Fruit fly (Drosophila melanogaster) whole organism, embryonic: ENCODE data around the gene CG2875.

ENCODE experiments used
- Bdp1 ChIP-seq: fragments of 200-800 bp; sonication (Bioruptor generic); optimal IDR thresholded peaks from 3 replicates; lab custom pipeline; 2016; ENCODE audit warnings: missing biosample characterization, missing genetic modification characterization
- Bgb ChIP-seq: fragments of 200-800 bp; sonication (Bioruptor generic); IDR thresholded peaks from 2 replicates; pipeline ENCODE4 v1.3.6; 2022; ENCODE audit warnings: missing biosample characterization, missing genetic modification characterization; ENCODE audit not compliant: partially characterized antibody
- CG10366 ChIP-seq: fragments of 200-800 bp; sonication (Bioruptor generic); IDR thresholded peaks from 2 replicates; pipeline ENCODE4 v1.3.6; 2022; ENCODE audit warnings: missing biosample characterization, missing genetic modification characterization
- CG12219 ChIP-seq: fragments of 200-800 bp; sonication (Bioruptor generic); optimal IDR thresholded peaks from 3 replicates; lab custom pipeline; 2018; ENCODE audit warnings: missing biosample characterization, mild to moderate bottlenecking, missing genetic modification characterization
- CG12299 ChIP-seq: fragments of 200-800 bp; sonication (Bioruptor generic); optimal IDR thresholded peaks from 2 replicates; lab custom pipeline; 2018; ENCODE audit warnings: missing biosample characterization, mild to moderate bottlenecking, missing genetic modification characterization
- CG13624 ChIP-seq: fragments of 200-800 bp; sonication (Bioruptor generic); optimal IDR thresholded peaks from 2 replicates; lab custom pipeline; 2016; ENCODE audit warnings: missing biosample characterization, missing genetic modification characterization
- CG1529 ChIP-seq: fragments of 200-800 bp; sonication (Bioruptor generic); optimal IDR thresholded peaks from 3 replicates; lab custom pipeline; 2018; ENCODE audit warnings: missing biosample characterization, missing genetic modification characterization
- CG15601 ChIP-seq: fragments of 200-800 bp; sonication (Bioruptor generic); optimal IDR thresholded peaks from 3 replicates; lab custom pipeline; 2019; ENCODE audit warnings: missing biosample characterization, mild to moderate bottlenecking, missing genetic modification characterization, moderate library complexity
- CG17385 ChIP-seq: fragments of 200-800 bp; sonication (Bioruptor generic); optimal IDR thresholded peaks from 3 replicates; lab custom pipeline; 2018; ENCODE audit warnings: missing biosample characterization, mild to moderate bottlenecking, missing genetic modification characterization
- CG18599 ChIP-seq: fragments of 200-800 bp; sonication (Bioruptor generic); optimal IDR thresholded peaks from 3 replicates; lab custom pipeline; 2017; ENCODE audit warnings: missing biosample characterization, missing genetic modification characterization, mild to moderate bottlenecking, moderate library complexity, missing genetic modification reagents
- CG2120 ChIP-seq: fragments of 200-800 bp; sonication (Bioruptor generic); optimal IDR thresholded peaks from 3 replicates; lab custom pipeline; 2016; ENCODE audit warnings: missing biosample characterization, missing genetic modification characterization
- CG2129 ChIP-seq: fragments of 200-800 bp; sonication (Bioruptor generic); IDR thresholded peaks from 2 replicates; pipeline ENCODE4 v1.3.6; 2022; ENCODE audit warnings: missing biosample characterization, missing genetic modification characterization; ENCODE audit not compliant: partially characterized antibody
- CG2678 ChIP-seq: fragments of 200-800 bp; sonication (Bioruptor generic); optimal IDR thresholded peaks from 3 replicates; lab custom pipeline; 2019; ENCODE audit warnings: missing biosample characterization, mild to moderate bottlenecking, missing genetic modification characterization, moderate library complexity
- CG30403 ChIP-seq: fragments of 200-800 bp; sonication (Bioruptor generic); optimal IDR thresholded peaks from 3 replicates; lab custom pipeline; 2016; ENCODE audit warnings: missing biosample characterization, missing genetic modification characterization
- CG31224 ChIP-seq: fragments of 200-800 bp; sonication (Bioruptor generic); IDR thresholded peaks from 2 replicates; pipeline ENCODE4 v1.3.6; 2022; ENCODE audit warnings: missing biosample characterization, missing genetic modification characterization
- CG31441 ChIP-seq: fragments of 200-800 bp; sonication (Bioruptor generic); IDR thresholded peaks from 2 replicates; pipeline ENCODE4 v1.3.6; 2022; ENCODE audit warnings: missing biosample characterization, missing genetic modification characterization
- CG32767 ChIP-seq: fragments of 200-800 bp; sonication (Bioruptor generic); IDR thresholded peaks from 2 replicates; pipeline ENCODE4 v1.3.6; 2022; ENCODE audit warnings: missing biosample characterization, missing genetic modification characterization
- CG3847 ChIP-seq: fragments of 200-800 bp; sonication (Bioruptor generic); IDR thresholded peaks from 2 replicates; pipeline ENCODE4 v1.3.6; 2022; ENCODE audit warnings: missing biosample characterization, missing genetic modification characterization
- CG4424 ChIP-seq: fragments of 200-800 bp; sonication (Bioruptor generic); optimal IDR thresholded peaks from 3 replicates; lab custom pipeline; 2016; ENCODE audit warnings: missing biosample characterization, missing genetic modification characterization
- CG4730 ChIP-seq: fragments of 200-800 bp; sonication (Bioruptor generic); IDR thresholded peaks from 2 replicates; pipeline ENCODE4 v1.3.6; 2022; ENCODE audit warnings: missing biosample characterization, missing genetic modification characterization
- CG7839 ChIP-seq: fragments of 200-800 bp; sonication (Bioruptor generic); optimal IDR thresholded peaks from 3 replicates; lab custom pipeline; 2018; ENCODE audit warnings: missing biosample characterization, mild to moderate bottlenecking, missing genetic modification characterization, moderate library complexity
- Dek ChIP-seq: fragments of 200-800 bp; sonication (Bioruptor generic); optimal IDR thresholded peaks from 3 replicates; lab custom pipeline; 2019; ENCODE audit warnings: missing biosample characterization, mild to moderate bottlenecking, missing genetic modification characterization, moderate library complexity
- Dref ChIP-seq: fragments of 200-800 bp; sonication (Bioruptor generic); IDR thresholded peaks from 2 replicates; pipeline ENCODE4 v1.3.6; 2022; ENCODE audit warnings: missing biosample characterization, missing genetic modification characterization
- Fer3 ChIP-seq: fragments of 200-800 bp; sonication (Bioruptor generic); optimal IDR thresholded peaks from 2 replicates; lab custom pipeline; 2018; ENCODE audit warnings: missing biosample characterization, mild to moderate bottlenecking, missing genetic modification characterization, moderate library complexity
- Gug ChIP-seq: fragments of 200-800 bp; sonication (Bioruptor generic); IDR thresholded peaks from 4 replicates; pipeline ENCODE4 v1.3.6; 2022; ENCODE audit warnings: missing biosample characterization, missing genetic modification characterization
- H2.0 ChIP-seq: fragments of 200-800 bp; sonication (Bioruptor generic); IDR thresholded peaks from 2 replicates; pipeline ENCODE4 v1.3.6; 2022; ENCODE audit warnings: missing biosample characterization, missing genetic modification characterization
- Mrtf ChIP-seq: fragments of 200-800 bp; sonication (Bioruptor generic); IDR thresholded peaks from 3 replicates; pipeline ENCODE4 v1.3.6; 2022; ENCODE audit warnings: missing biosample characterization, missing genetic modification characterization
- Oaz ChIP-seq: fragments of 200-800 bp; sonication (Bioruptor generic); IDR thresholded peaks from 2 replicates; pipeline ENCODE4 v1.3.6; 2022; ENCODE audit warnings: missing biosample characterization, missing genetic modification characterization
- Taf1 ChIP-seq: fragments of 200-800 bp; sonication (Bioruptor generic); IDR thresholded peaks from 2 replicates; pipeline ENCODE4 v1.3.6; 2022; ENCODE audit warnings: missing biosample characterization, missing genetic modification characterization
- YL-1 ChIP-seq: fragments of 200-800 bp; sonication (Bioruptor generic); optimal IDR thresholded peaks from 3 replicates; lab custom pipeline; 2017; ENCODE audit warnings: missing biosample characterization, mild to moderate bottlenecking, missing genetic modification characterization
- ap ChIP-seq: fragments of 200-800 bp; sonication (Bioruptor generic); IDR thresholded peaks from 2 replicates; pipeline ENCODE4 v1.3.6; 2022; ENCODE audit warnings: missing biosample characterization, missing genetic modification characterization
- ems ChIP-seq: fragments of 200-800 bp; sonication (Bioruptor generic); optimal IDR thresholded peaks from 3 replicates; lab custom pipeline; 2016; ENCODE audit warnings: missing biosample characterization, missing genetic modification characterization
- fd96Cb ChIP-seq: fragments of 200-800 bp; sonication (Bioruptor generic); optimal IDR thresholded peaks from 2 replicates; lab custom pipeline; 2018; ENCODE audit warnings: missing biosample characterization, mild to moderate bottlenecking, missing genetic modification characterization, moderate library complexity
- fru ChIP-seq: fragments of >200 bp; optimal IDR thresholded peaks from 2 replicates; lab custom pipeline; 2017
- ftz-f1 ChIP-seq: fragments of 200-800 bp; sonication (Bioruptor generic); optimal IDR thresholded peaks from 2 replicates; lab custom pipeline; 2016; ENCODE audit warnings: missing biosample characterization, missing genetic modification characterization
- gcm2 ChIP-seq: fragments of 200-800 bp; sonication (Bioruptor generic); optimal IDR thresholded peaks from 2 replicates; lab custom pipeline; 2016; ENCODE audit warnings: missing biosample characterization, missing genetic modification characterization
- gro ChIP-seq: fragments of 200-800 bp; sonication (Bioruptor generic); optimal IDR thresholded peaks from 2 replicates; lab custom pipeline; 2016; ENCODE audit warnings: missing biosample characterization, missing genetic modification characterization
- inv ChIP-seq: fragments of 200-800 bp; sonication (Bioruptor generic); IDR thresholded peaks from 2 replicates; pipeline ENCODE4 v1.3.6; 2022; ENCODE audit warnings: missing biosample characterization, missing genetic modification characterization; ENCODE audit not compliant: partially characterized antibody
- lmd ChIP-seq: fragments of 200-800 bp; sonication (Bioruptor generic); IDR thresholded peaks from 2 replicates; pipeline ENCODE4 v1.3.6; 2022; ENCODE audit warnings: missing biosample characterization, missing genetic modification characterization
- maf-S ChIP-seq: fragments of 200-800 bp; sonication (Bioruptor generic); optimal IDR thresholded peaks from 2 replicates; lab custom pipeline; 2016; ENCODE audit warnings: missing biosample characterization, missing genetic modification characterization
- mam ChIP-seq: fragments of 200-800 bp; sonication (Bioruptor generic); optimal IDR thresholded peaks from 3 replicates; lab custom pipeline; 2016; ENCODE audit warnings: missing biosample characterization, missing genetic modification characterization
- prd ChIP-seq, 3 experiments: fragments of >200 bp in 2 of 3; fragments of 200-800 bp in 1 of 3; sonication (Bioruptor generic) in 1 of 3; optimal IDR thresholded peaks in 2 of 3; IDR thresholded peaks in 1 of 3; 2 replicates in 2 of 3; 3 replicates in 1 of 3; pipeline versions ENCODE4 v1.3.6 to Lab custom; 2017 to 2022; ENCODE audit warnings: missing biosample characterization in 1 of 3, missing genetic modification characterization in 1 of 3
- row ChIP-seq: fragments of 200-800 bp; sonication (Bioruptor generic); IDR thresholded peaks from 3 replicates; pipeline ENCODE4 v1.3.6; 2022; ENCODE audit warnings: missing biosample characterization, missing genetic modification characterization
- sc ChIP-seq, 3 experiments: fragments of >200 bp in 2 of 3; fragments of 200-800 bp in 1 of 3; sonication (Bioruptor generic) in 1 of 3; optimal IDR thresholded peaks; 2 replicates in 2 of 3; 3 replicates in 1 of 3; lab custom pipeline; 2017; ENCODE audit warnings: mild to moderate bottlenecking in 1 of 3, missing biosample characterization in 1 of 3, missing genetic modification characterization in 1 of 3, missing genetic modification reagents in 1 of 3
- sens ChIP-seq: fragments of 200-800 bp; sonication (Bioruptor generic); peaks from one replicate; lab custom pipeline; 2016; ENCODE audit warnings: missing biosample characterization, missing genetic modification characterization
- sisA ChIP-seq: fragments of 200-800 bp; sonication (Bioruptor generic); IDR thresholded peaks from 2 replicates; pipeline ENCODE4 v1.3.6; 2022; ENCODE audit warnings: missing biosample characterization, missing genetic modification characterization
- tio ChIP-seq: fragments of 200-800 bp; sonication (Bioruptor generic); optimal IDR thresholded peaks from 2 replicates; lab custom pipeline; 2017; ENCODE audit warnings: missing biosample characterization, missing genetic modification characterization, inconsistent platforms
- vvl ChIP-seq: fragments of 200-800 bp; sonication (Bioruptor generic); IDR thresholded peaks from 2 replicates; pipeline ENCODE4 v1.3.6; 2022; ENCODE audit warnings: missing biosample characterization, missing genetic modification characterization
- z ChIP-seq: fragments of 200-800 bp; sonication (Bioruptor generic); IDR thresholded peaks from 3 replicates; pipeline ENCODE4 v1.3.6; 2022; ENCODE audit warnings: missing biosample characterization, missing genetic modification characterization
- zen2 ChIP-seq: fragments of 200-800 bp; sonication (Bioruptor generic); IDR thresholded peaks from 3 replicates; pipeline ENCODE4 v1.3.6; 2022; ENCODE audit warnings: missing biosample characterization, missing genetic modification characterization; ENCODE audit not compliant: partially characterized antibody
- zfh2 ChIP-seq: fragments of 200-800 bp; sonication (Bioruptor generic); optimal IDR thresholded peaks from 2 replicates; lab custom pipeline; 2016; ENCODE audit warnings: missing biosample characterization, missing genetic modification characterization

Gene CG2875

DNA sequence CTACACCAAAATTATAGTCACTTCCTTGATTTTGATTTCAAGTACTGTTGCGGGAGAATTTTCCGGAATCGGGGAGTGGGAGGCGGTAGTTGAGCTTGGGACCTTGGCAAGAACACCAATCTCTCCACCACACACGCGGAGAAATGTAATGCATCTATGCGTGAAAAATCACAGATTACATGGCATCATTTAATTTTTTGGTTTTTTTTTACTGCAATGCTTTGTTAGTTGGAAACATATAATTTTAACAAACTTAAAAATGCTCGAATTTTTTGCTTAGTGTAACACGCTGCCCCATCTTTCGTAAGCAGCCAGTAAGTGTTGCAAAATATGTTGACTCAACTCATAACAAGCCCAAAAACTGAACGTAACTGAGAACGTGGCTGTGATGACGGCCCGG, 24.9 kb downstream of the CG2875 start (continued):
- TF ChIP-seq prd (optimal IDR thresholded peaks at IDR 0.05; lab: Kevin White, UChicago) (no peak), prd (GFP tag; IDR thresholded peaks at IDR 0.05; lab: Robert Waterston, UW) (no peak), CG1529 (GFP tag; lab: Kevin White, UChicago) (no peak), gcm2 (GFP tag; lab: Kevin White, UChicago) (no peak), CG12299 (tag; lab: Kevin White, UChicago) (no peak), CG3847 (GFP tag; lab: Robert Waterston, UW) (peak; percentile 29; the same call in 1 of the 2 replicates), CG2678 (peak; percentile 45), Gug (GFP tag; lab: Robert Waterston, UW) (no peak), CG4424 (no peak), sisA (GFP tag; lab: Robert Waterston, UW) (no peak), Taf1 (GFP tag; lab: Robert Waterston, UW) (no peak), Oaz (GFP tag; lab: Robert Waterston, UW) (no peak), CG7839 (tag; lab: Kevin White, UChicago) (peak; percentile 35), CG18599 (GFP tag; lab: Kevin White, UChicago) (peak; percentile 54), zen2 (GFP tag; lab: Robert Waterston, UW) (no peak), CG32767 (GFP tag; lab: Robert Waterston, UW) (no peak), sc (optimal IDR thresholded peaks at IDR 0.05; lab: Kevin White, UChicago) (no peak), sc (GFP tag; optimal IDR thresholded peaks at IDR 0.05; lab: Kevin White, UChicago) (no peak), sens (peak; percentile 31), ftz-f1 (GFP tag; lab: Kevin White, UChicago) (no peak), CG31441 (GFP tag; lab: Robert Waterston, UW) (peak; percentile 17; the same call in 1 of the 2 replicates), lmd (GFP tag; lab: Robert Waterston, UW) (peak; percentile 41; the same call in 1 of the 2 replicates), CG4730 (GFP tag; lab: Robert Waterston, UW) (no peak; the same call in 1 of the 2 replicates), gro (no peak), Bgb (GFP tag; lab: Robert Waterston, UW) (no peak), Bdp1 (GFP tag; lab: Kevin White, UChicago) (no peak), z (GFP tag; lab: Robert Waterston, UW) (no peak), maf-S (GFP tag; lab: Kevin White, UChicago) (no peak), fd96Cb (peak; percentile 11), fru (lab: Kevin White, UChicago) (no peak), ap (GFP tag; lab: Robert Waterston, UW) (peak; percentile 12; the same call in 1 of the 2 replicates), Fer3 (tag; lab: Kevin White, UChicago) (no peak), mam (GFP tag; lab: Kevin White, UChicago) (peak; percentile 9), CG15601 (tag; lab: Kevin White, UChicago) (no peak), inv (GFP tag; lab: Robert Waterston, UW) (no peak), CG2120 (GFP tag; lab: Kevin White, UChicago) (peak; percentile 52), row (GFP tag; lab: Robert Waterston, UW) (peak; percentile 59; the same call in 2 of the 3 replicates), Mrtf (GFP tag; lab: Robert Waterston, UW) (no peak), tio (GFP tag; lab: Kevin White, UChicago) (no peak), Dek (no peak), CG12219 (no peak), CG13624 (GFP tag; lab: Kevin White, UChicago) (no peak), CG17385 (peak; percentile 4), Dref (no peak), CG30403 (peak; percentile 19), CG10366 (GFP tag; lab: Robert Waterston, UW) (peak; percentile 26; the same call in 1 of the 2 replicates), CG2129 (GFP tag; lab: Robert Waterston, UW) (no peak), zfh2 (GFP tag; lab: Kevin White, UChicago) (peak; percentile 8), YL-1 (GFP tag; lab: Kevin White, UChicago) (no peak), H2.0 (GFP tag; lab: Robert Waterston, UW) (no peak), ems (GFP tag; lab: Kevin White, UChicago) (no peak), CG31224 (GFP tag; lab: Robert Waterston, UW) (no peak), vvl (GFP tag; lab: Robert Waterston, UW) (no peak)
